Fruit fly (Drosophila melanogaster) whole organism, adult: ENCODE data around the gene CG12994.

ENCODE experiments used
- CG11617 ChIP-seq: fragments of 200-800 bp; sonication (Bioruptor generic); optimal IDR thresholded peaks from 2 replicates; lab custom pipeline; 2017; ENCODE audit warnings: mild to moderate bottlenecking, missing biosample characterization, missing genetic modification reagents, missing genetic modification characterization
- CG12768 ChIP-seq: fragments of 200-800 bp; sonication (Bioruptor generic); optimal IDR thresholded peaks from 2 replicates; lab custom pipeline; 2017; ENCODE audit warnings: missing biosample characterization, missing genetic modification characterization, mild to moderate bottlenecking, moderate library complexity, missing genetic modification reagents
- CG14711 ChIP-seq: fragments of 200-800 bp; sonication (Bioruptor generic); optimal IDR thresholded peaks from 2 replicates; lab custom pipeline; 2018; ENCODE audit warnings: missing biosample characterization, mild to moderate bottlenecking, missing genetic modification characterization, moderate library complexity
- CG1620 ChIP-seq: fragments of 200-800 bp; sonication (Bioruptor generic); optimal IDR thresholded peaks from 2 replicates; lab custom pipeline; 2016; ENCODE audit warnings: missing biosample characterization, missing genetic modification characterization
- CG33017 ChIP-seq: fragments of 200-800 bp; sonication (Bioruptor generic); optimal IDR thresholded peaks from 2 replicates; lab custom pipeline; 2018; ENCODE audit warnings: missing biosample characterization, mild to moderate bottlenecking, missing genetic modification characterization, moderate library complexity
- CG5204 ChIP-seq: fragments of 200-800 bp; sonication (Bioruptor generic); optimal IDR thresholded peaks from 2 replicates; lab custom pipeline; 2016; ENCODE audit warnings: missing biosample characterization, missing genetic modification characterization
- CG7045 ChIP-seq: fragments of 200-800 bp; sonication (Bioruptor generic); optimal IDR thresholded peaks from 2 replicates; lab custom pipeline; 2017; ENCODE audit warnings: missing biosample characterization, mild to moderate bottlenecking, missing genetic modification characterization
- CG7101 ChIP-seq: fragments of 200-800 bp; sonication (Bioruptor generic); optimal IDR thresholded peaks from 2 replicates; lab custom pipeline; 2018; ENCODE audit warnings: missing biosample characterization, mild to moderate bottlenecking, missing genetic modification characterization, moderate library complexity
- Clk ChIP-seq: fragments of 200-800 bp; sonication (Bioruptor generic); optimal IDR thresholded peaks from 2 replicates; lab custom pipeline; 2017; ENCODE audit warnings: missing biosample characterization, missing genetic modification characterization
- Crg-1 ChIP-seq: fragments of 200-800 bp; sonication (Bioruptor generic); optimal IDR thresholded peaks from 2 replicates; lab custom pipeline; 2016; ENCODE audit warnings: missing biosample characterization, missing genetic modification characterization
- Hr96 ChIP-seq: fragments of 200-800 bp; sonication (Bioruptor generic); optimal IDR thresholded peaks from 2 replicates; lab custom pipeline; 2016; ENCODE audit warnings: missing biosample characterization, missing genetic modification characterization
- Mnt ChIP-seq: fragments of 200-800 bp; sonication (Bioruptor generic); optimal IDR thresholded peaks from 2 replicates; lab custom pipeline; 2016; ENCODE audit warnings: missing biosample characterization, mild to moderate bottlenecking, missing genetic modification characterization
- bab1 ChIP-seq: fragments of 200-800 bp; sonication (Bioruptor generic); optimal IDR thresholded peaks from 3 replicates; lab custom pipeline; 2019; ENCODE audit warnings: missing biosample characterization, mild to moderate bottlenecking, missing genetic modification characterization, moderate library complexity
- cnc ChIP-seq, 2 experiments: fragments of >200 bp; optimal IDR thresholded peaks; 2 replicates each; lab custom pipeline; 2017
- kay ChIP-seq: fragments of 200-800 bp; sonication (Bioruptor generic); peaks from one replicate; lab custom pipeline; 2016; ENCODE audit warnings: missing biosample characterization, missing genetic modification characterization, borderline replicate concordance
- ovo ChIP-seq: fragments of 200-800 bp; sonication (Bioruptor generic); optimal IDR thresholded peaks from 2 replicates; lab custom pipeline; 2016; ENCODE audit warnings: missing biosample characterization, missing genetic modification characterization
- pad ChIP-seq: fragments of 200-800 bp; sonication (Bioruptor generic); optimal IDR thresholded peaks from 3 replicates; lab custom pipeline; 2017; ENCODE audit warnings: missing biosample characterization, missing genetic modification characterization, mild to moderate bottlenecking, moderate library complexity, missing genetic modification reagents
- tj ChIP-seq: fragments of 200-800 bp; sonication (Bioruptor generic); optimal IDR thresholded peaks from 3 replicates; lab custom pipeline; 2017; ENCODE audit warnings: missing biosample characterization, mild to moderate bottlenecking, missing genetic modification characterization, moderate library complexity
- toe ChIP-seq: fragments of 200-800 bp; sonication (Bioruptor generic); optimal IDR thresholded peaks from 2 replicates; lab custom pipeline; 2016; ENCODE audit warnings: missing biosample characterization, missing genetic modification characterization

CG12994 gene

dm6 chrX:17472930-17473668 lies 29.3 kb upstream of the CG12994 start:
- TF ChIP-seq pad (GFP tag; lab: Kevin White, UChicago) (no peak), Crg-1 (peak; percentile 44)

DNA sequence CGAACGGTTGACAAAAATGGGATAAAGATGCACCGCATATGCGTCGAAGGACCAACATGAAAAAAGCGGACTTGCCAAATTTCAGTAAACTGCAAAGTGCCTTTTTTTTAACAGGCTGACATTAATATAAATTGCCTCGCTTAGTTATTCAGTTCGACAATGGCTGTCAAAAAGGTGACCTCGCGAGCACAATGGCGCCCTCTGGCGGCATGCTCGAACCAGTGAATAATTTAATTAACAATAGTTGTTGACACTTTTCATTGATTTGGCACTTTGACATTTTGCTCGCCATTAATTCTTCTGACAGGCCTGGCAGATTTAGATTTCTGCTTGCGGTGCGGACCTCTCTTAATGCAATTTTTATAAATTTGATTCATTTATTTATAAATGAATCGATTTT lies 28.7 kb upstream of the CG12994 start:
- TF ChIP-seq tj (GFP tag; lab: Kevin White, UChicago) (no peak), CG33017 (tag; lab: Kevin White, UChicago) (no peak), CG7101 (tag; lab: Kevin White, UChicago) (no peak), Crg-1 (no peak)

dm6 chrX:17471584-17471983 lies 27.8 kb upstream of the CG12994 start:
- TF ChIP-seq kay (GFP tag; lab: Kevin White, UChicago): no peak
- TF ChIP-seq CG7101 (tag; lab: Kevin White, UChicago): no peak
- no peak for TF ChIP-seq Clk (GFP tag; lab: Kevin White, UChicago)
- no peak for TF ChIP-seq Crg-1
- no peak for TF ChIP-seq cnc (optimal IDR thresholded peaks at IDR 0.05; lab: Kevin White, UChicago)
- TF ChIP-seq tj (GFP tag; lab: Kevin White, UChicago): no peak
- no peak for TF ChIP-seq CG33017 (tag; lab: Kevin White, UChicago)
- no peak for TF ChIP-seq toe (GFP tag; lab: Kevin White, UChicago)

dm6 chrX:17465523-17465922 lies 21.7 kb upstream of the CG12994 start:
- TF ChIP-seq CG14711: no peak
- TF ChIP-seq Crg-1: no peak
- no peak for TF ChIP-seq Hr96
- TF ChIP-seq toe (GFP tag; lab: Kevin White, UChicago): no peak
- TF ChIP-seq Clk (GFP tag; lab: Kevin White, UChicago): no peak
- TF ChIP-seq CG12768: no peak
- no peak for TF ChIP-seq CG5204 (GFP tag; lab: Kevin White, UChicago)
- TF ChIP-seq CG11617 (GFP tag; lab: Kevin White, UChicago): no peak
- no peak for TF ChIP-seq ovo (GFP tag; lab: Kevin White, UChicago)
- TF ChIP-seq cnc (optimal IDR thresholded peaks at IDR 0.05; lab: Kevin White, UChicago): no peak
- TF ChIP-seq CG33017 (tag; lab: Kevin White, UChicago): no peak
- no peak for TF ChIP-seq kay (GFP tag; lab: Kevin White, UChicago)
- TF ChIP-seq CG7045 (GFP tag; lab: Kevin White, UChicago): no peak
- no peak for TF ChIP-seq tj (GFP tag; lab: Kevin White, UChicago)

DNA sequence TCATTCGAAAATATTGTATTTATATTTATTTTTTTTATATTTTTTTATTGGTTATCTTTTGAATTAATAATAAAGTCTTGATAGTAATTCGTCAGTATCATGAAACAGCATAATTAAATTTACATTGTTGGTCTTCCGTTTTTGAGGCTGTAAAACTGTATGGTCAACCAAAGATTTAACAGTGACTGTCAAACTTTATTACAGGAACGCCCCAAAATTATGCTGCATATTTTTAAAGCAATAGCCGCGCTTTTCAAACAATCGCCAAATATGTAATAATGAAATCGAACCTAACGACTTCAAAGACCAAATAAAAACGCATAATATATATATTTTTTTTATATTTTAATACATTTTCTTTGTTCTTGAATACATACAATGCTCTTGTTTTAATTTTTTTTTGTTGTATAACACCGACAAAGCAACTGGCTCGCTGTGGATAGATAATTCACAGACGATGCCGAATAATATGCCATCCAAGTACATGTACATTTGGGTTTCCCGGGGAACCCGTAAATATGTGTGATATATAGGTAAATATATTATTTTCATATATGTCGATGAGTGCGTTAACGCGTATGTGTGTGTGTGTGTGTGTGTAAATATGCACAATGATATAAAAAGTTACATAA lies 12.2 kb upstream of the CG12994 start:
- TF ChIP-seq CG33017 (tag; lab: Kevin White, UChicago) (no peak), bab1 (GFP tag; lab: Kevin White, UChicago) (peak; percentile 6), kay (GFP tag; lab: Kevin White, UChicago) (no peak), CG12768 (no peak)

DNA sequence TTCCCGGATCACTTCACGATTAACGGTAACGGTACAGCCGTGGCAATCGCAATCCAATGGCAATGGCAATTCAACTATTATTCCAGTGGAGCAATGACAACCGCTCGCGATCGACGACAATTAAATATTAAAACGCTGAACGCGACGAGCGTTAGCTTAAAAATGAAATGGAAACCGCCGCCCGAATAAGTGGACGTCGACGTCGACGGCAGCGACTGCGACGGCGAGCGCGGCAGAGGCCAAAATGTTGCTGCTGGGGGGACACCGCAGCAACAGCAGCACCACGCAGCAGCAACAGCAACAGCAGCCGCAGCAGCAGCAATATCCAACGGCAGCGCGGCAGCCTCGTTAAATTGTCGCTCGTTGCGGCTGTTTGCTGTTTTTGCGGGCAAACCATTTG lies 8.6 kb upstream of the CG12994 start, which contains the start of gene CG8568:
CG8568 (minus strand) TSS at position 101 of the 400 bp plus-strand sequence.
- no peak for TF ChIP-seq toe (GFP tag; lab: Kevin White, UChicago)
- TF ChIP-seq CG5204 (GFP tag; lab: Kevin White, UChicago): no peak
- no peak for TF ChIP-seq ovo (GFP tag; lab: Kevin White, UChicago)
- TF ChIP-seq Clk (GFP tag; lab: Kevin White, UChicago): no peak
- TF ChIP-seq Mnt (GFP tag; lab: Kevin White, UChicago): no peak
- TF ChIP-seq CG7045 (GFP tag; lab: Kevin White, UChicago): no peak
- no peak for TF ChIP-seq tj (GFP tag; lab: Kevin White, UChicago)
- TF ChIP-seq CG33017 (tag; lab: Kevin White, UChicago): no peak
- no peak for TF ChIP-seq CG14711
- no peak for TF ChIP-seq CG7101 (tag; lab: Kevin White, UChicago)

- TF ChIP-seq bab1 (GFP tag; lab: Kevin White, UChicago): no peak
- no peak for TF ChIP-seq CG12768
- TF ChIP-seq pad (GFP tag; lab: Kevin White, UChicago): no peak
- no peak for TF ChIP-seq CG11617 (GFP tag; lab: Kevin White, UChicago)
- no peak for TF ChIP-seq CG7045 (GFP tag; lab: Kevin White, UChicago)
- TF ChIP-seq CG1620: no peak
- no peak for TF ChIP-seq Hr96
- TF ChIP-seq toe (GFP tag; lab: Kevin White, UChicago): no peak
- no peak for TF ChIP-seq CG14711
Observed at dm6 chrX:17448674-17449073, 4.9 kb upstream of the CG12994 start, which contains the start of gene p-cup. TSS of gene p-cup (minus strand) at chrX:17448774.
